Fruit fly (Drosophila melanogaster): ENCODE results near the gene CG2162.

Gene CG2162

DNA sequence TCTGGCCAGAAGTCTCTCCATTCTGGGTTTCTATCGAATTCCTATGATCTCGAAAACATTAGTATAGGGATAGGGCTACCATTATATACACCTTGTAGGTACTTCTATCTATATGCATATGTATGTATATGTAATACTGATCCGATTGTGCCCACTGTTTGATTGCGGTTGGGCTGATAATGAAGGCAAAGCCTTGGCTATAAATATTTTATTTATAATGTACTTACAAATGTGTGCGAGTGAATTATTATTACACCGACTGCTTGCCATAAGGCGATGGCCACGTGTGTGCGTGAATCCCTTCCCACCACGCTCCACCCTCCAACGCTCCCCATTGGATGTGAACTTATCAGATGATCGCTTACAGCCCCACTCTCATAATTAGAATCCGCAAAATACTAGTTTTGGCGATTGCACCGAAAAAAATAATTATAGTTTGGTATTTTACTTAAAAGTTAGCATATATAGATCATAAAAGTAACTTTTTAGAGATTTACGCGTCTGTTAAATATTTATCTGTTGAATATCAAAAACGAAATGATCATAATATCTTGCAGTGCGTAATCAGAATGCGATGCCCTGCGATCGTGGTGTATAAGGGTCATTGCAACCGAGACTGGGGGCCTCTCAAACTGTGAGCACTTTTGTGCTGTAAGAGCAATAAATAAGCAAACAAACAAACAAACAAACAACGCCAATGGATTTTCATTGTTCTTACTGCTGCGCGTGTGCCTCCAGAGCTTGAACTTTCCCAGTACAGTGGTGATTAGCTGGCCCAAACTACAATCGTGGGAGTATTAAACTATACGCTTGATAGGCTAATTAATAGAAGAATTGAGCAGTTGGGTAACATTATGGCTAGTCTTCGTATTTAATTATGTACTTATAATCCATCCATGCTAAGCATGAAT, 45.3 kb downstream of the CG2162 start (continued):
- TF ChIP-seq chinmo (GFP tag; IDR thresholded peaks at IDR 0.05; ENCODE audit: partially characterized antibody) (0 out of 4 replicates have a peak, but pooled peaks have one; percentile 61), Jarid2 (GFP tag; optimal IDR thresholded peaks at IDR 0.05) (no peak), CG15011 (GFP tag; optimal IDR thresholded peaks at IDR 0.05) (peak; percentile 4), CG18619 (GFP tag; optimal IDR thresholded peaks at IDR 0.05) (no peak), tna (GFP tag; IDR thresholded peaks at IDR 0.05; ENCODE audit: partially characterized antibody) (no peak), CG9817 (tag; optimal IDR thresholded peaks at IDR 0.05) (no peak), onecut (GFP tag; IDR thresholded peaks at IDR 0.05) (no peak; the same call in 1 of the 2 replicates), CG10147 (GFP tag; optimal IDR thresholded peaks at IDR 0.05) (no peak), Fer1 (GFP tag; optimal IDR thresholded peaks at IDR 0.05) (peak; percentile 32), ranshi (GFP tag; IDR thresholded peaks at IDR 0.05) (peak; percentile 56), CG6765 (GFP tag; optimal IDR thresholded peaks at IDR 0.05) (no peak), CG6272 (GFP tag; IDR thresholded peaks at IDR 0.05) (peak; percentile 36; the same call in 1 of the 2 replicates), B-H2 (GFP tag; optimal IDR thresholded peaks at IDR 0.05) (no peak), sens (GFP tag) (peak; percentile 90), Elba2 (GFP tag; optimal IDR thresholded peaks at IDR 0.05) (no peak), gcm2 (GFP tag; optimal IDR thresholded peaks at IDR 0.05) (no peak), CG4424 (GFP tag; optimal IDR thresholded peaks at IDR 0.05) (no peak), Dad (GFP tag; optimal IDR thresholded peaks at IDR 0.05) (no peak), CG17568 (GFP tag; optimal IDR thresholded peaks at IDR 0.05) (no peak), fd64A (GFP tag; optimal IDR thresholded peaks at IDR 0.05) (peak; percentile 54), shn (GFP tag; optimal IDR thresholded peaks at IDR 0.05) (no peak), CG14710 (tag; optimal IDR thresholded peaks at IDR 0.05) (no peak), klu (GFP tag; IDR thresholded peaks at IDR 0.05) (no peak), Max (GFP tag; optimal IDR thresholded peaks at IDR 0.05) (peak; percentile 12), crp (GFP tag; optimal IDR thresholded peaks at IDR 0.05) (no peak), Nf-YB (GFP tag; optimal IDR thresholded peaks at IDR 0.05) (no peak), ERR (GFP tag; optimal IDR thresholded peaks at IDR 0.05) (no peak), Six4 (GFP tag; optimal IDR thresholded peaks at IDR 0.05) (no peak), Mad (GFP tag; optimal IDR thresholded peaks at IDR 0.05) (no peak), ems (GFP tag; optimal IDR thresholded peaks at IDR 0.05) (no peak), Awh (GFP tag; IDR thresholded peaks at IDR 0.05) (no peak), Taf1 (GFP tag; IDR thresholded peaks at IDR 0.05) (no peak), TFAM (GFP tag; optimal IDR thresholded peaks at IDR 0.05) (no peak), slbo (GFP tag; IDR thresholded peaks at IDR 0.05) (peak; percentile 41; the same call in 1 of the 2 replicates), CG12071 (GFP tag; optimal IDR thresholded peaks at IDR 0.05) (no peak), schlank (tag; optimal IDR thresholded peaks at IDR 0.05) (no peak), Asciz (GFP tag; optimal IDR thresholded peaks at IDR 0.05) (no peak), CG30020 (tag; optimal IDR thresholded peaks at IDR 0.05) (no peak), CG1233 (GFP tag; optimal IDR thresholded peaks at IDR 0.05) (peak; percentile 7), Pdp1 (GFP tag; optimal IDR thresholded peaks at IDR 0.05) (peak in 1 of 2 experiments; percentile 51), cato (GFP tag; optimal IDR thresholded peaks at IDR 0.05; ENCODE audit: borderline replicate concordance) (no peak), CG6791 (GFP tag; IDR thresholded peaks at IDR 0.05; ENCODE audit: partially characterized antibody) (0 out of 3 replicates have a peak, but pooled peaks have one; percentile 24), grn (GFP tag; optimal IDR thresholded peaks at IDR 0.05) (peak; percentile 91), Gug (GFP tag; IDR thresholded peaks at IDR 0.05) (peak; percentile 27; the same call in 2 of the 4 replicates), cad (GFP tag; optimal IDR thresholded peaks at IDR 0.05) (no peak), Gsc (GFP tag; IDR thresholded peaks at IDR 0.05) (no peak), ara (GFP tag; IDR thresholded peaks at IDR 0.05) (no peak), lmd (GFP tag; IDR thresholded peaks at IDR 0.05) (peak; percentile 47), pum (GFP tag; optimal IDR thresholded peaks at IDR 0.05) (no peak)
